Fruit fly (Drosophila melanogaster) whole organism, embryonic: Measurements from ENCODE around the gene CG15767.

ENCODE experiments used
- Atf3 ChIP-seq: fragments of 200-800 bp; sonication (Bioruptor generic); optimal IDR thresholded peaks from 3 replicates; lab custom pipeline; 2016; ENCODE audit warnings: missing biosample characterization, missing genetic modification characterization
- Awh ChIP-seq: fragments of 200-800 bp; sonication (Bioruptor generic); IDR thresholded peaks from 2 replicates; pipeline ENCODE4, ENCODE4 v1.3.6; 2022; ENCODE audit warnings: missing biosample characterization, missing genetic modification characterization
- B-H1 ChIP-seq: fragments of 200-800 bp; sonication (Bioruptor generic); IDR thresholded peaks from 3 replicates; pipeline ENCODE4 v1.3.6; 2022; ENCODE audit warnings: missing biosample characterization, missing genetic modification characterization
- CG10209 ChIP-seq: fragments of 200-800 bp; sonication (Bioruptor generic); optimal IDR thresholded peaks from 3 replicates; lab custom pipeline; 2017; ENCODE audit warnings: missing biosample characterization, mild to moderate bottlenecking, missing genetic modification characterization, missing genetic modification reagents
- CG10267 ChIP-seq: fragments of 200-800 bp; sonication (Bioruptor generic); optimal IDR thresholded peaks from 2 replicates; lab custom pipeline; 2018; ENCODE audit warnings: missing biosample characterization, mild to moderate bottlenecking, missing genetic modification characterization, moderate library complexity
- CG10543 ChIP-seq: fragments of 200-800 bp; sonication (Bioruptor generic); optimal IDR thresholded peaks from 3 replicates; lab custom pipeline; 2017; ENCODE audit warnings: missing biosample characterization, mild to moderate bottlenecking, missing genetic modification characterization, moderate library complexity
- CG14014 ChIP-seq: fragments of 200-800 bp; sonication (Bioruptor generic); IDR thresholded peaks from 2 replicates; pipeline ENCODE4 v1.3.6; 2022; ENCODE audit warnings: missing biosample characterization, missing genetic modification characterization
- CG14965 ChIP-seq: fragments of 200-800 bp; sonication (Bioruptor generic); optimal IDR thresholded peaks from 2 replicates; lab custom pipeline; 2016; ENCODE audit warnings: missing biosample characterization, missing genetic modification characterization, borderline replicate concordance
- CG16815 ChIP-seq: fragments of 200-800 bp; sonication (Bioruptor generic); optimal IDR thresholded peaks from 3 replicates; lab custom pipeline; 2017; ENCODE audit warnings: missing biosample characterization, mild to moderate bottlenecking, missing genetic modification characterization
- CG17568 ChIP-seq: fragments of 200-800 bp; sonication (Bioruptor generic); optimal IDR thresholded peaks from 2 replicates; lab custom pipeline; 2018; ENCODE audit warnings: missing biosample characterization, mild to moderate bottlenecking, missing genetic modification characterization, moderate library complexity
- CG17829 ChIP-seq: fragments of 200-800 bp; optimal IDR thresholded peaks from 2 replicates; lab custom pipeline; 2019; ENCODE audit warnings: missing biosample characterization, mild to moderate bottlenecking, missing genetic modification characterization, moderate library complexity
- CG18011 ChIP-seq: fragments of 200-800 bp; sonication (Bioruptor generic); optimal IDR thresholded peaks from 2 replicates; lab custom pipeline; 2017; ENCODE audit warnings: missing biosample characterization, missing genetic modification characterization, mild to moderate bottlenecking, moderate library complexity, missing genotype
- CG18764 ChIP-seq: fragments of 200-800 bp; sonication (Bioruptor generic); optimal IDR thresholded peaks from 3 replicates; lab custom pipeline; 2016; ENCODE audit warnings: missing biosample characterization, missing genetic modification characterization
- CG31388 ChIP-seq: fragments of 200-800 bp; sonication (Bioruptor generic); optimal IDR thresholded peaks from 2 replicates; lab custom pipeline; 2016; ENCODE audit warnings: missing biosample characterization, missing genetic modification characterization
- CG3281 ChIP-seq: fragments of 200-800 bp; sonication (Bioruptor generic); optimal IDR thresholded peaks from 3 replicates; lab custom pipeline; 2017; ENCODE audit warnings: missing biosample characterization, mild to moderate bottlenecking, missing genetic modification characterization
- CG33213 ChIP-seq: fragments of 200-800 bp; sonication (Bioruptor generic); optimal IDR thresholded peaks from 3 replicates; lab custom pipeline; 2016; ENCODE audit warnings: missing biosample characterization, missing genetic modification characterization
- CG3407 ChIP-seq: fragments of 200-800 bp; sonication (Bioruptor generic); optimal IDR thresholded peaks from 2 replicates; lab custom pipeline; 2018; ENCODE audit warnings: missing biosample characterization, mild to moderate bottlenecking, missing genetic modification characterization
- CG34376 ChIP-seq: fragments of 200-800 bp; sonication (Bioruptor generic); optimal IDR thresholded peaks from 2 replicates; lab custom pipeline; 2018; ENCODE audit warnings: missing biosample characterization, mild to moderate bottlenecking, missing genetic modification characterization
- CG3726 ChIP-seq: fragments of 200-800 bp; sonication (Bioruptor generic); IDR thresholded peaks from 3 replicates; pipeline ENCODE4, ENCODE4 v1.3.6; 2022; ENCODE audit warnings: missing biosample characterization, missing genetic modification characterization
- CG5180 ChIP-seq: fragments of 200-800 bp; sonication (Bioruptor generic); optimal IDR thresholded peaks from 3 replicates; lab custom pipeline; 2017; ENCODE audit warnings: missing biosample characterization, missing genetic modification characterization, mild to moderate bottlenecking, moderate library complexity, missing genetic modification reagents
- CG7357 ChIP-seq: fragments of 200-800 bp; sonication (Bioruptor generic); IDR thresholded peaks from 3 replicates; pipeline ENCODE4 v1.3.6; 2022; ENCODE audit warnings: missing biosample characterization, missing genetic modification characterization
- CG7963 ChIP-seq: fragments of 200-800 bp; sonication (Bioruptor generic); IDR thresholded peaks from 3 replicates; pipeline ENCODE4 v1.3.6; 2022; ENCODE audit warnings: missing biosample characterization, missing genetic modification characterization; ENCODE audit not compliant: partially characterized antibody
- CTCF ChIP-seq: fragments of 200-800 bp; sonication (Bioruptor generic); optimal IDR thresholded peaks from 2 replicates; lab custom pipeline; 2017; ENCODE audit warnings: missing biosample characterization, mild to moderate bottlenecking, missing genetic modification characterization, moderate library complexity
- Dbx ChIP-seq: fragments of 200-800 bp; sonication (Bioruptor generic); IDR thresholded peaks from 3 replicates; pipeline ENCODE4 v1.3.6; 2022; ENCODE audit warnings: missing biosample characterization, missing genetic modification characterization
- Kr ChIP-seq: fragments of 200-800 bp; sonication (Bioruptor generic); optimal IDR thresholded peaks from 2 replicates; lab custom pipeline; 2017; ENCODE audit warnings: missing biosample characterization, mild to moderate bottlenecking, missing genetic modification characterization
- MBD-R2 ChIP-seq: fragments of 200-800 bp; sonication (Bioruptor generic); IDR thresholded peaks from 2 replicates; pipeline ENCODE4 v1.3.6; 2022; ENCODE audit warnings: missing biosample characterization, missing genetic modification characterization
- Mad ChIP-seq: fragments of 200-800 bp; sonication (Bioruptor generic); optimal IDR thresholded peaks from 2 replicates; lab custom pipeline; 2016; ENCODE audit warnings: missing biosample characterization, missing genetic modification characterization
- Meics ChIP-seq: fragments of 200-800 bp; sonication (Bioruptor generic); optimal IDR thresholded peaks from 2 replicates; lab custom pipeline; 2017; ENCODE audit warnings: missing biosample characterization, mild to moderate bottlenecking, missing genetic modification characterization
- ap ChIP-seq: fragments of 200-800 bp; sonication (Bioruptor generic); IDR thresholded peaks from 2 replicates; pipeline ENCODE4 v1.3.6; 2022; ENCODE audit warnings: missing biosample characterization, missing genetic modification characterization
- ato ChIP-seq: fragments of 200-800 bp; sonication (Bioruptor generic); IDR thresholded peaks from 2 replicates; pipeline ENCODE4 v1.3.6; 2022; ENCODE audit warnings: missing biosample characterization, missing genetic modification characterization; ENCODE audit not compliant: partially characterized antibody
- chm ChIP-seq: fragments of 200-800 bp; sonication (Bioruptor generic); IDR thresholded peaks from 2 replicates; pipeline ENCODE4 v1.3.6; 2022; ENCODE audit warnings: missing biosample characterization, missing genetic modification characterization
- chn ChIP-seq: fragments of 200-800 bp; sonication (Bioruptor generic); optimal IDR thresholded peaks from 2 replicates; lab custom pipeline; 2016; ENCODE audit warnings: missing biosample characterization, missing genetic modification characterization
- gcm ChIP-seq: fragments of 200-800 bp; sonication (Bioruptor generic); optimal IDR thresholded peaks from 2 replicates; lab custom pipeline; 2019; ENCODE audit warnings: missing biosample characterization, mild to moderate bottlenecking, missing genetic modification characterization, moderate library complexity
- gsb ChIP-seq: fragments of 200-800 bp; sonication (Bioruptor generic); IDR thresholded peaks from 2 replicates; pipeline ENCODE4 v1.3.6; 2022; ENCODE audit warnings: missing biosample characterization, missing genetic modification characterization
- hb ChIP-seq: fragments of 200-800 bp; sonication (Bioruptor generic); IDR thresholded peaks from 3 replicates; pipeline ENCODE4 v1.3.6; 2022; ENCODE audit warnings: missing biosample characterization, missing genetic modification characterization; ENCODE audit not compliant: partially characterized antibody
- ind ChIP-seq: fragments of 200-800 bp; sonication (Bioruptor generic); optimal IDR thresholded peaks from 3 replicates; lab custom pipeline; 2016; ENCODE audit warnings: missing biosample characterization, missing genetic modification characterization
- kni ChIP-seq: fragments of 200-800 bp; sonication (Bioruptor generic); optimal IDR thresholded peaks from 3 replicates; lab custom pipeline; 2017; ENCODE audit warnings: mild to moderate bottlenecking, missing biosample characterization, missing genetic modification reagents, missing genetic modification characterization
- lola ChIP-seq, 3 experiments: fragments of >200 bp in 2 of 3; fragments of 200-800 bp in 1 of 3; sonication (Bioruptor generic) in 1 of 3; optimal IDR thresholded peaks; 2 replicates each; lab custom pipeline; 2017 to 2019; ENCODE audit warnings: missing biosample characterization in 3 of 3, missing genetic modification characterization in 3 of 3, mild to moderate bottlenecking in 1 of 3, moderate library complexity in 1 of 3
- nerfin-2 ChIP-seq: fragments of 200-800 bp; sonication (Bioruptor generic); IDR thresholded peaks from 2 replicates; pipeline ENCODE4 v1.3.6; 2022; ENCODE audit warnings: missing biosample characterization, missing genetic modification characterization; ENCODE audit not compliant: partially characterized antibody
- oc ChIP-seq: fragments of 200-800 bp; sonication (Bioruptor generic); optimal IDR thresholded peaks from 2 replicates; lab custom pipeline; 2018; ENCODE audit warnings: missing biosample characterization, mild to moderate bottlenecking, missing genetic modification characterization, moderate library complexity
- pnt ChIP-seq: fragments of 200-800 bp; sonication (Bioruptor generic); optimal IDR thresholded peaks from 3 replicates; lab custom pipeline; 2016; ENCODE audit warnings: missing biosample characterization, missing genetic modification characterization
- pros ChIP-seq: fragments of 200-800 bp; sonication (Bioruptor generic); optimal IDR thresholded peaks from 3 replicates; lab custom pipeline; 2019; ENCODE audit warnings: missing biosample characterization, mild to moderate bottlenecking, missing genetic modification characterization, moderate library complexity
- ranshi ChIP-seq: fragments of 200-800 bp; sonication (Bioruptor generic); IDR thresholded peaks from 2 replicates; pipeline ENCODE4 v1.3.6; 2022; ENCODE audit warnings: missing biosample characterization, missing genetic modification characterization
- row ChIP-seq: fragments of 200-800 bp; sonication (Bioruptor generic); IDR thresholded peaks from 3 replicates; pipeline ENCODE4 v1.3.6; 2022; ENCODE audit warnings: missing biosample characterization, missing genetic modification characterization
- run ChIP-seq: fragments of 200-800 bp; sonication (Bioruptor generic); optimal IDR thresholded peaks from 3 replicates; lab custom pipeline; 2018; ENCODE audit warnings: missing biosample characterization, mild to moderate bottlenecking, missing genetic modification characterization
- slp2 ChIP-seq: fragments of 200-800 bp; sonication (Bioruptor generic); optimal IDR thresholded peaks from 2 replicates; lab custom pipeline; 2016; ENCODE audit warnings: missing biosample characterization, missing genetic modification characterization
- sob ChIP-seq: fragments of 200-800 bp; sonication (Bioruptor generic); IDR thresholded peaks from 2 replicates; pipeline ENCODE4 v1.3.6; 2022; ENCODE audit warnings: missing biosample characterization, missing genetic modification characterization
- sqz ChIP-seq: fragments of 200-800 bp; sonication (Bioruptor generic); optimal IDR thresholded peaks from 3 replicates; lab custom pipeline; 2018; ENCODE audit warnings: missing biosample characterization, mild to moderate bottlenecking, missing genetic modification characterization
- ttk ChIP-seq: fragments of 200-800 bp; sonication (Bioruptor generic); IDR thresholded peaks from 2 replicates; pipeline ENCODE4 v2.1.2; 2022; ENCODE audit warnings: missing biosample characterization, missing genetic modification characterization
- usp ChIP-seq: fragments of >200 bp; optimal IDR thresholded peaks from 2 replicates; lab custom pipeline; 2017; ENCODE audit warnings: missing biosample characterization, missing genetic modification characterization

CG15767 gene

DNA sequence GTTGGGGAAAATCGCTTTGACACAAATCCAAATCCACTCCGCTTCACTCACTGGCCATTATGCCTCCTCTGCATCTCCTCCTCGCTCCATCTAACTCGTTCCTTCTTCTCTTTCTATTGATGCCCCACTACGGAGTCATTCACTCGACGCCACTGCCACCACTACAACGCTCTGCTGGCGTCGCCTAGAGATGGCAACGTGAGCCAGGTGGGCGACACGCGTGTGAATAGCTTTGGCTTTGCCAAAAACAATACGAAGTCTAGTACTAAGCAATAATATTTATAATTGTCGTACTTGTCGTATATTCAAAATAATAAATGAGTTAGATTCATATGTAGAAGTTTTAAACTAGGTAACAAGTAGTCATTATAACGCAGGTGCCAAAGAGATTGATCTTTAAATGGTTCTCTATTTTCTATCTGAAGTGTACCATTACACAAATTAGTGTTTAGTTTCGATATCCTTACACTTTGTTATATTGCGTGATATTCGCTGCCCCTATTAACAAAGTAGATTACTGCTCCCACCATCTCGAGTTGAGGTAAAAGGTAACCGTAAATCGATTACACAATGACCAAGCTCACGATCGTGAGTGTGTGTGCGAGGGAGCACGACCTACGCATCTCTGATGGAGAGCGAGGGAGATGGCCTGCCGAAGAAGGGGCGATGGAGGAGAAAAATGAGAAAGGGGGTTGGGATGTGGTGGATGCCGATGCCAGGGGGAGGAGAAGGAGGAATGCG is 44.1 kb upstream of the CG15767 start (continued):
- no peak for TF ChIP-seq CG10209
- TF ChIP-seq CG17568 (GFP tag; lab: Kevin White, UChicago), result no peak
- peak; percentile 17 for TF ChIP-seq Meics
- TF ChIP-seq CG5180 (GFP tag; lab: Kevin White, UChicago), result no peak
- TF ChIP-seq ranshi (GFP tag; lab: Robert Waterston, UW), result no peak
- TF ChIP-seq kni (GFP tag; lab: Kevin White, UChicago), result no peak
- TF ChIP-seq Awh (GFP tag; lab: Robert Waterston, UW), result no peak
- no peak for TF ChIP-seq CTCF (GFP tag; lab: Kevin White, UChicago)
- TF ChIP-seq Atf3 (GFP tag; lab: Kevin White, UChicago), result no peak
- no peak for TF ChIP-seq pros (GFP tag; lab: Kevin White, UChicago)
- TF ChIP-seq chm (GFP tag; lab: Robert Waterston, UW), result peak; percentile 71
- no peak for TF ChIP-seq Dbx (GFP tag; lab: Robert Waterston, UW)
- no peak for TF ChIP-seq hb (GFP tag; lab: Robert Waterston, UW)
- TF ChIP-seq ttk (GFP tag; lab: Robert Waterston, UW), result no peak
- TF ChIP-seq ap (GFP tag; lab: Robert Waterston, UW), result no peak
- TF ChIP-seq ind (GFP tag; lab: Kevin White, UChicago), result no peak
- no peak for TF ChIP-seq CG16815 (GFP tag; lab: Kevin White, UChicago)
- no peak for TF ChIP-seq run (tag; lab: Kevin White, UChicago)
- no peak for TF ChIP-seq usp (GFP tag; lab: Kevin White, UChicago)
- no peak for TF ChIP-seq CG31388
- TF ChIP-seq Mad (GFP tag; lab: Kevin White, UChicago), result no peak
- no peak for TF ChIP-seq CG3726 (GFP tag; lab: Robert Waterston, UW)
- no peak for TF ChIP-seq ato (GFP tag; lab: Robert Waterston, UW)
- TF ChIP-seq sqz, result no peak
- TF ChIP-seq oc, result no peak
- TF ChIP-seq CG34376 (GFP tag; lab: Kevin White, UChicago), result no peak
- TF ChIP-seq pnt (GFP tag; lab: Kevin White, UChicago), result no peak
- peak; percentile 81 for TF ChIP-seq row (GFP tag; lab: Robert Waterston, UW)
- TF ChIP-seq CG14965, result no peak
- 0 out of 3 replicates have a peak, but pooled peaks have one; percentile 22 for TF ChIP-seq CG7357 (GFP tag; lab: Robert Waterston, UW)
- no peak for TF ChIP-seq gsb
- no peak for TF ChIP-seq slp2 (GFP tag; lab: Kevin White, UChicago)
- TF ChIP-seq MBD-R2 (GFP tag; lab: Robert Waterston, UW), result peak; percentile 14; the same call in 1 of the 2 replicates
- TF ChIP-seq CG3407 (GFP tag; lab: Kevin White, UChicago), result no peak
- peak; percentile 8 for TF ChIP-seq CG10267 (tag; lab: Kevin White, UChicago)
- TF ChIP-seq CG18764 (GFP tag; lab: Kevin White, UChicago), result no peak
- no peak for TF ChIP-seq Kr (GFP tag; lab: Kevin White, UChicago)
- TF ChIP-seq CG14014 (GFP tag; lab: Robert Waterston, UW), result 0 out of 2 replicates have a peak, but pooled peaks have one; percentile 7
- peak; percentile 11 for TF ChIP-seq CG17829 (tag; lab: Kevin White, UChicago)
- TF ChIP-seq CG7963 (GFP tag; lab: Robert Waterston, UW), result peak; percentile 27; the same call in 1 of the 3 replicates
- TF ChIP-seq nerfin-2, result peak; percentile 47; the same call in 1 of the 2 replicates
- TF ChIP-seq CG10543 (GFP tag; lab: Kevin White, UChicago), result no peak
- no peak for TF ChIP-seq CG33213 (GFP tag; lab: Kevin White, UChicago)
- peak in 1 of 3 experiments; percentile 24 for TF ChIP-seq lola (GFP tag; optimal IDR thresholded peaks at IDR 0.05; lab: Kevin White, UChicago)
- peak; percentile 17; the same call in 1 of the 2 replicates for TF ChIP-seq sob (GFP tag; lab: Robert Waterston, UW)
- TF ChIP-seq B-H1, result no peak
- TF ChIP-seq CG3281 (GFP tag; lab: Kevin White, UChicago), result no peak
- TF ChIP-seq CG18011, result no peak
- TF ChIP-seq gcm (GFP tag; lab: Kevin White, UChicago), result no peak
- TF ChIP-seq chn (GFP tag; lab: Kevin White, UChicago), result no peak
